Worm (Caenorhabditis elegans) whole organism, L4 larva: ENCODE data around the gene srh-46.
A peak's percentile ranks its signal among the peaks of the same experiment; 100 is the strongest.

Source experiments
- D1046.2 ChIP-seq: fragments of 200-800 bp; sonication (Bioruptor generic); IDR thresholded peaks from 2 replicates; pipeline ENCODE4 v1.3.6; 2022; ENCODE audit warnings: missing genetic modification characterization, missing compliant biosample characterization
- F10B5.3 ChIP-seq: sonication (generic microtip); optimal IDR thresholded peaks from 2 replicates; lab custom pipeline; 2016; ENCODE audit warnings: mild to moderate bottlenecking, missing genetic modification characterization, missing compliant biosample characterization
- F26F4.8 ChIP-seq: fragments of 200-800 bp; sonication (Bioruptor generic); conservative IDR thresholded peaks from 2 replicates; pipeline ENCODE4 v1.3.6; 2022; ENCODE audit warnings: missing genetic modification characterization, missing compliant biosample characterization
- F44E2.7 ChIP-seq: fragments of 200-800 bp; sonication (Bioruptor generic); IDR thresholded peaks from 2 replicates; pipeline ENCODE4 v2.1.2; 2022; ENCODE audit warnings: missing genetic modification characterization, missing compliant biosample characterization
- Y105C5A.15 ChIP-seq: fragments of 200-800 bp; sonication (Bioruptor generic); IDR thresholded peaks from 2 replicates; pipeline ENCODE4 v1.3.6; 2022; ENCODE audit warnings: missing genetic modification characterization, missing compliant biosample characterization
- Y75B8A.6 ChIP-seq: fragments of 200-800 bp; sonication (Bioruptor generic); IDR thresholded peaks from 2 replicates; pipeline ENCODE4 v1.3.6; 2022; ENCODE audit warnings: missing genetic modification reagents, missing genetic modification characterization, missing compliant biosample characterization
- ZK337.2 ChIP-seq: fragments of 200-800 bp; sonication (Bioruptor generic); IDR thresholded peaks from 2 replicates; pipeline ENCODE4 v1.3.6; 2022; ENCODE audit warnings: missing genetic modification reagents, missing genetic modification characterization, missing compliant biosample characterization
- aha-1 ChIP-seq: fragments of 150-350 bp; peaks from one replicate; lab custom pipeline; 2014; ENCODE audit warnings: missing biosample characterization, missing genetic modification characterization
- aly-2 ChIP-seq: sonication (generic microtip); optimal IDR thresholded peaks from 2 replicates; lab custom pipeline; 2018; ENCODE audit warnings: missing biosample characterization, missing genetic modification characterization
- ama-1 ChIP-seq: fragments of 150-350 bp; optimal IDR thresholded peaks from 2 replicates; lab custom pipeline; 2014; ENCODE audit warnings: inconsistent platforms, mixed read lengths
- arid-1 ChIP-seq: fragments of 200-800 bp; sonication (Bioruptor generic); conservative IDR thresholded peaks from 2 replicates; pipeline ENCODE4 v1.3.6; 2022; ENCODE audit warnings: missing genetic modification reagents, missing genetic modification characterization, missing compliant biosample characterization
- attf-4 ChIP-seq: sonication (generic microtip); optimal IDR thresholded peaks from 3 replicates; lab custom pipeline; 2017; ENCODE audit warnings: missing biosample characterization, missing genetic modification characterization
- ceh-20 ChIP-seq: fragments of 200-800 bp; sonication (Bioruptor generic); IDR thresholded peaks from 2 replicates; pipeline ENCODE4 v1.3.6; 2022; ENCODE audit warnings: missing genetic modification reagents, missing genetic modification characterization, missing compliant biosample characterization
- ceh-28 ChIP-seq: fragments of 150-350 bp; optimal IDR thresholded peaks from 2 replicates; lab custom pipeline; 2014; ENCODE audit warnings: missing biosample characterization, missing genetic modification reagents, missing genetic modification characterization
- ceh-82 ChIP-seq: sonication (generic microtip); optimal IDR thresholded peaks from 2 replicates; lab custom pipeline; 2017; ENCODE audit warnings: missing biosample characterization, missing genetic modification characterization
- ces-1 ChIP-seq: fragments of 150-350 bp; sonication (generic microtip); optimal IDR thresholded peaks from 4 replicates; lab custom pipeline; 2014; ENCODE audit warnings: missing biosample characterization, missing genetic modification reagents, missing genetic modification characterization
- ctbp-1 ChIP-seq: fragments of 200-800 bp; sonication (Bioruptor generic); IDR thresholded peaks from 2 replicates; pipeline ENCODE4 v1.3.6; 2022; ENCODE audit warnings: missing genetic modification reagents, missing genetic modification characterization, missing compliant biosample characterization
- daf-12 ChIP-seq: fragments of 150-350 bp; optimal IDR thresholded peaks from 2 replicates; lab custom pipeline; 2014; ENCODE audit warnings: missing biosample characterization, missing genetic modification reagents, missing genetic modification characterization
- daf-19 ChIP-seq: fragments of 200-800 bp; sonication (Bioruptor generic); conservative IDR thresholded peaks from 2 replicates; pipeline ENCODE4 v1.3.6; 2022; ENCODE audit warnings: missing genetic modification characterization, missing compliant biosample characterization
- dmd-9 ChIP-seq: fragments of 200-800 bp; sonication (Bioruptor generic); IDR thresholded peaks from 2 replicates; pipeline ENCODE4 v1.3.6; 2022; ENCODE audit warnings: missing genetic modification reagents, missing genetic modification characterization, missing compliant biosample characterization
- egl-27 ChIP-seq: sonication (generic microtip); optimal IDR thresholded peaks from 3 replicates; lab custom pipeline; 2017; ENCODE audit warnings: missing biosample characterization, missing genetic modification reagents, missing genetic modification characterization
- fkh-10 ChIP-seq: fragments of 150-350 bp; optimal IDR thresholded peaks from 2 replicates; lab custom pipeline; 2014; ENCODE audit warnings: missing biosample characterization, missing genetic modification reagents, missing genetic modification characterization
- hlh-30 ChIP-seq: sonication (generic microtip); optimal IDR thresholded peaks from 2 replicates; lab custom pipeline; 2017; ENCODE audit warnings: antibody characterized with exemption, mild to moderate bottlenecking, missing genetic modification characterization, missing compliant biosample characterization; ENCODE audit not compliant: insufficient read depth
- hmg-1.1 ChIP-seq: fragments of 200-800 bp; sonication (Bioruptor generic); IDR thresholded peaks from 2 replicates; pipeline ENCODE4 v1.3.6; 2022; ENCODE audit warnings: missing genetic modification reagents, missing genetic modification characterization, missing compliant biosample characterization
- lin-1 ChIP-seq: fragments of 200-800 bp; sonication (Bioruptor generic); IDR thresholded peaks from 2 replicates; pipeline ENCODE4 v1.3.6; 2022; ENCODE audit warnings: missing genetic modification reagents, missing genetic modification characterization, missing compliant biosample characterization
- lin-38 ChIP-seq: fragments of 200-800 bp; sonication (Bioruptor generic); IDR thresholded peaks from 2 replicates; pipeline ENCODE4 v1.3.6; 2022; ENCODE audit warnings: missing genetic modification reagents, missing genetic modification characterization, missing compliant biosample characterization
- lin-39 ChIP-seq: fragments of 150-350 bp; optimal IDR thresholded peaks from 2 replicates; lab custom pipeline; 2014; ENCODE audit warnings: missing biosample characterization, missing genetic modification reagents, missing genetic modification characterization
- lsy-2 ChIP-seq, 2 experiments: fragments of 150-350 bp in 1 of 2; sonication (generic microtip) in 1 of 2; optimal IDR thresholded peaks; 2 replicates each; lab custom pipeline; 2014 to 2017; ENCODE audit warnings: missing biosample characterization in 2 of 2, missing genetic modification characterization in 2 of 2
- madf-5 ChIP-seq, 2 experiments: fragments of 200-800 bp; sonication (Bioruptor generic); IDR thresholded peaks; 2 replicates each; pipeline ENCODE4 v1.3.6; 2022; ENCODE audit warnings: missing compliant biosample characterization in 2 of 2, missing genetic modification characterization in 2 of 2
- mdl-1 ChIP-seq, 2 experiments: fragments of 150-350 bp in 1 of 2; sonication (generic microtip) in 1 of 2; optimal IDR thresholded peaks; 2 replicates each; lab custom pipeline; 2014 to 2017; ENCODE audit warnings: missing biosample characterization in 2 of 2, missing genetic modification characterization in 2 of 2
- mep-1 ChIP-seq: fragments of 150-350 bp; sonication (generic microtip); optimal IDR thresholded peaks from 3 replicates; lab custom pipeline; 2014; ENCODE audit warnings: missing biosample characterization, missing genetic modification characterization
- mxl-2 ChIP-seq: fragments of 200-800 bp; sonication (Bioruptor generic); conservative IDR thresholded peaks from 2 replicates; pipeline ENCODE4 v1.3.6; 2022; ENCODE audit warnings: missing genetic modification reagents, missing genetic modification characterization, missing compliant biosample characterization
- mxl-3 ChIP-seq: fragments of 200-800 bp; sonication (Bioruptor generic); optimal IDR thresholded peaks from 2 replicates; lab custom pipeline; 2018; ENCODE audit warnings: mild to moderate bottlenecking, missing genetic modification characterization, missing compliant biosample characterization
- nhr-10 ChIP-seq: fragments of 150-350 bp; optimal IDR thresholded peaks from 2 replicates; lab custom pipeline; 2014; ENCODE audit warnings: missing biosample characterization, missing genetic modification characterization
- nhr-11 ChIP-seq: fragments of 150-350 bp; optimal IDR thresholded peaks from 2 replicates; lab custom pipeline; 2014; ENCODE audit warnings: missing biosample characterization, missing genetic modification characterization
- nhr-111 ChIP-seq: fragments of 200-800 bp; sonication (Bioruptor generic); optimal IDR thresholded peaks from 2 replicates; lab custom pipeline; 2018; ENCODE audit warnings: mild to moderate bottlenecking, missing genetic modification characterization, missing compliant biosample characterization
- nhr-42 ChIP-seq: fragments of 200-800 bp; sonication (Bioruptor generic); IDR thresholded peaks from 2 replicates; pipeline ENCODE4 v1.3.6; 2022; ENCODE audit warnings: missing genetic modification characterization, missing compliant biosample characterization
- nhr-48 ChIP-seq: sonication (generic microtip); optimal IDR thresholded peaks from 2 replicates; lab custom pipeline; 2016; ENCODE audit warnings: mild to moderate bottlenecking, missing genetic modification characterization, missing compliant biosample characterization
- nhr-6 ChIP-seq: fragments of 150-350 bp; optimal IDR thresholded peaks from 2 replicates; lab custom pipeline; 2014; ENCODE audit warnings: missing biosample characterization, missing genetic modification characterization
- nhr-77 ChIP-seq: fragments of 150-350 bp; optimal IDR thresholded peaks from 2 replicates; lab custom pipeline; 2014; ENCODE audit warnings: missing biosample characterization, missing genetic modification characterization
- pha-4 ChIP-seq, 2 experiments: fragments of 150-350 bp in 1 of 2; fragments of 200-800 bp in 1 of 2; sonication (Bioruptor generic) in 1 of 2; IDR thresholded peaks in 1 of 2; optimal IDR thresholded peaks in 1 of 2; 2 replicates each; pipeline versions ENCODE4 v1.3.6 to Lab custom; 2014 to 2022; ENCODE audit warnings: missing genetic modification characterization in 2 of 2, missing genetic modification reagents in 2 of 2, missing biosample characterization in 1 of 2, missing compliant biosample characterization in 1 of 2
- saeg-2 ChIP-seq: fragments of 200-800 bp; sonication (Bioruptor generic); IDR thresholded peaks from 2 replicates; pipeline ENCODE4 v1.3.6; 2022; ENCODE audit warnings: missing genetic modification reagents, missing genetic modification characterization, missing compliant biosample characterization
- sdz-12 ChIP-seq: fragments of 200-800 bp; sonication (Bioruptor generic); optimal IDR thresholded peaks from 2 replicates; lab custom pipeline; 2018; ENCODE audit warnings: mild to moderate bottlenecking, missing genetic modification characterization, missing compliant biosample characterization
- skn-1 ChIP-seq: fragments of 150-350 bp; optimal IDR thresholded peaks from 2 replicates; lab custom pipeline; 2014; ENCODE audit warnings: missing biosample characterization, missing genetic modification characterization
- snpc-1.2 ChIP-seq: fragments of 200-800 bp; sonication (Bioruptor generic); IDR thresholded peaks from 2 replicates; pipeline ENCODE4 v1.3.6; 2022; ENCODE audit warnings: missing genetic modification reagents, missing genetic modification characterization, missing compliant biosample characterization
- spr-3 ChIP-seq: fragments of 200-800 bp; sonication (Bioruptor generic); optimal IDR thresholded peaks from 2 replicates; lab custom pipeline; 2018; ENCODE audit warnings: mild to moderate bottlenecking, missing genetic modification characterization, missing compliant biosample characterization
- tra-1 ChIP-seq: fragments of 200-800 bp; sonication (Bioruptor generic); IDR thresholded peaks from 2 replicates; pipeline ENCODE4 v1.3.6; 2022; ENCODE audit warnings: missing genetic modification reagents, missing genetic modification characterization, missing compliant biosample characterization
- vab-7 ChIP-seq: fragments of 200-800 bp; sonication (Bioruptor generic); IDR thresholded peaks from 2 replicates; pipeline ENCODE4 v1.3.6; 2022; ENCODE audit warnings: missing genetic modification reagents, missing genetic modification characterization, missing compliant biosample characterization
- zfp-2 ChIP-seq: sonication (generic microtip); optimal IDR thresholded peaks from 2 replicates; lab custom pipeline; 2016; ENCODE audit warnings: mild to moderate bottlenecking, missing genetic modification characterization, missing compliant biosample characterization
- zip-2 ChIP-seq: fragments of 150-350 bp; optimal IDR thresholded peaks from 2 replicates; lab custom pipeline; 2014; ENCODE audit warnings: missing biosample characterization, missing genetic modification characterization

The srh-46 gene

DNA sequence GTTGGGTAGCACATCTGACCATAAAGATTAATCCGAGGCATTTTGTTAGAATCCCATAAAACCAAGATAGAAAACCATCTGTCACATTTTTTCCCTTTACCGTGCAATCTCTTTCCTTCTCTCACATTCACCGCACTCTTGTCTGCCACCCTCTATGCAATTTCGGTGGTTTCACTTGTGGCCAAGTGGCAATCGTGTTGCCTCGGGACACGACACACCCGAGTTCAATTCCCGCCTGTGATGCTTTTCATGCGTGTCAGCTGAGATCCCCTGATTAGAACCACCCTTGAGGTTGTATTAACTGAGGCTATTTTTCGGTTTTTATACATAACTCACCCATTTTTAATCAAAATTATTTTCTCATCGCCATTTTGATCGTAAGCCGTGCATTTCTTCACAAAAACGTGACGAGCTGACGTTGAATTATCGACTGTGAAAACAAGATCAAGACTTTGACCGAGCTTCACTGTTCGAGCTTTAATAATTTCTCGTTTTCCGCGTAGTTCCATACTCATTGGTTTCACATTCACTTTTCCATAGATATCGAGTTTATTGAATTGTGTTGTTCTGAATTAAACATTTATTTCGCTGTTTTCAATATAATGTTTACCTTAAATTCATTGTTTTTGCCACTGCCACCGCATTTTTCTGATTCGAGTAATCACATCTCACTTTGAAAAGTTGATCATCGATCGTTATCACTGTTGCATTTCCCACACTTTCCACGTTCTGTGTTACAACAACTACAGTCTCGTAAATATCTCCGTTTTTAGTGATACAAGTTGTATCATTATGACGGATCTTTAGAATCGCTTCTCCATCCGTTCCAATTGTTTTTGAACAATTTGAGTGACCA, 11.6 kb upstream of the srh-46 start (continued):
- TF ChIP-seq F26F4.8 (GFP tag; lab: Robert Waterston, UW) (peak; percentile 100), arid-1 (GFP tag; lab: Robert Waterston, UW) (peak; percentile 98), nhr-11 (tag; lab: Kevin White, UChicago) (peak; percentile 57), lsy-2 (tag; optimal IDR thresholded peaks at IDR 0.05; lab: Kevin White, UChicago) (peak; percentile 39 to 78), mxl-3 (GFP tag; lab: Kevin White, UChicago) (peak; percentile 95), lin-39 (tag; lab: Kevin White, UChicago) (no peak), madf-5 (GFP tag; IDR thresholded peaks at IDR 0.05; lab: Robert Waterston, UW) (peak; percentile 97 to 99), lin-1 (peak; percentile 98), zip-2 (tag; lab: Kevin White, UChicago) (no peak), lin-38 (GFP tag; lab: Robert Waterston, UW) (peak; percentile 92), aha-1 (tag; lab: Kevin White, UChicago) (peak; percentile 93), zfp-2 (tag; lab: Kevin White, UChicago) (peak; percentile 74), sdz-12 (GFP tag; lab: Kevin White, UChicago) (peak; percentile 99), ceh-28 (tag; lab: Kevin White, UChicago) (no peak), F10B5.3 (tag; lab: Kevin White, UChicago) (peak; percentile 88), nhr-10 (tag; lab: Kevin White, UChicago) (peak; percentile 76), daf-19 (peak; percentile 98), mep-1 (tag; lab: Kevin White, UChicago) (peak; percentile 92), nhr-6 (tag; lab: Kevin White, UChicago) (peak; percentile 84), mdl-1 (tag; optimal IDR thresholded peaks at IDR 0.05; lab: Kevin White, UChicago) (peak in 1 of 2 experiments; percentile 49), hlh-30 (peak; percentile 98), vab-7 (GFP tag; lab: Robert Waterston, UW) (peak; percentile 98), attf-4 (tag; lab: Kevin White, UChicago) (peak; percentile 77), ama-1 (lab: Kevin White, UChicago) (peak; percentile 11), Y75B8A.6 (peak; percentile 97), ces-1 (no peak), skn-1 (no peak), ceh-20 (GFP tag; lab: Robert Waterston, UW) (peak; percentile 93), ceh-82 (tag; lab: Kevin White, UChicago) (no peak), egl-27 (tag; lab: Kevin White, UChicago) (no peak), hmg-1.1 (peak; percentile 93), nhr-77 (tag; lab: Kevin White, UChicago) (peak; percentile 76), D1046.2 (GFP tag; lab: Robert Waterston, UW) (peak; percentile 97), aly-2 (tag; lab: Kevin White, UChicago) (no peak), mxl-2 (GFP tag; lab: Robert Waterston, UW) (peak; percentile 94), nhr-48 (tag; lab: Kevin White, UChicago) (peak; percentile 79), F44E2.7 (peak; percentile 99), ctbp-1 (GFP tag; lab: Robert Waterston, UW) (peak; percentile 98), dmd-9 (GFP tag; lab: Robert Waterston, UW) (peak; percentile 96), nhr-42 (GFP tag; lab: Robert Waterston, UW) (peak; percentile 95), nhr-111 (peak; percentile 98), snpc-1.2 (GFP tag; lab: Robert Waterston, UW) (peak; percentile 96), pha-4 (GFP tag; IDR thresholded peaks at IDR 0.05; lab: Robert Waterston, UW) (peak; percentile 99), pha-4 (tag; optimal IDR thresholded peaks at IDR 0.05; lab: Kevin White, UChicago) (no peak), saeg-2 (peak; percentile 96), Y105C5A.15 (GFP tag; lab: Robert Waterston, UW) (peak; percentile 100), ZK337.2 (GFP tag; lab: Robert Waterston, UW) (peak; percentile 95), fkh-10 (GFP tag; lab: Kevin White, UChicago) (no peak), spr-3 (peak; percentile 95), daf-12 (tag; lab: Kevin White, UChicago) (no peak), tra-1 (peak; percentile 99)
